Worm (Caenorhabditis elegans) whole organism, early embryonic: ENCODE measurements around the gene saps-1.

ENCODE experiments used
- ama-1 ChIP-seq: fragments of 150-350 bp; optimal IDR thresholded peaks from 2 replicates; lab custom pipeline; 2014
- hmg-4 ChIP-seq: fragments of 200-800 bp; sonication (Bioruptor generic); optimal IDR thresholded peaks from 2 replicates; lab custom pipeline; 2018; ENCODE audit warnings: mild to moderate bottlenecking, missing genetic modification characterization, missing compliant biosample characterization
- tbx-11 ChIP-seq: fragments of 200-800 bp; sonication (Bioruptor generic); IDR thresholded peaks from 2 replicates; pipeline ENCODE4 v1.3.6; 2022; ENCODE audit warnings: missing genetic modification characterization, missing compliant biosample characterization
- tbx-37 ChIP-seq: fragments of 200-800 bp; sonication (Bioruptor generic); conservative IDR thresholded peaks from 2 replicates; pipeline ENCODE4 v1.3.6; 2022; ENCODE audit warnings: missing genetic modification reagents, missing genetic modification characterization, missing compliant biosample characterization

- no peak for TF ChIP-seq ama-1
- no peak for TF ChIP-seq tbx-11
- no peak for TF ChIP-seq hmg-4
- TF ChIP-seq tbx-37, result no peak
Observed at ce11 chrII:11344554-11344953, 47.1 kb downstream of the saps-1 start.
